Fruit fly (Drosophila melanogaster) S2 (cell line): ENCODE measurements around the gene CG13731.

Experiments
- CG8478 ChIP-seq: fragments of >200 bp; optimal IDR thresholded peaks from 2 replicates; lab custom pipeline; 2018
- CTCF ChIP-seq, 2 experiments: fragments of >200 bp; optimal IDR thresholded peaks; 2 replicates each; lab custom pipeline; 2018

CG13731 gene

dm6 chr3L:17382628-17383027, 6.1 kb downstream of the CG13731 start, which contains the start of gene CG13728:
TSS of gene CG13728 (minus strand) at chr3L:17382728.
- TF ChIP-seq CG8478 (lab: Kevin White, UChicago) (no peak), CTCF (optimal IDR thresholded peaks at IDR 0.05; lab: Kevin White, UChicago) (no peak)

dm6 chr3L:17381990-17382389, 6.8 kb downstream of the CG13731 start:
- TF ChIP-seq CTCF (optimal IDR thresholded peaks at IDR 0.05; lab: Kevin White, UChicago), result no peak
- TF ChIP-seq CG8478 (lab: Kevin White, UChicago), result no peak

- no peak for TF ChIP-seq CG8478 (lab: Kevin White, UChicago)
- TF ChIP-seq CTCF (optimal IDR thresholded peaks at IDR 0.05; lab: Kevin White, UChicago), result no peak
Measured at dm6 chr3L:17379311-17379710, 9.4 kb downstream of the CG13731 start, which contains the start of gene Cad74A. TSS of gene Cad74A (minus strand) at chr3L:17379530.

dm6 chr3L:17374956-17375621, 13.7 kb downstream of the CG13731 start:
- TF ChIP-seq CG8478 (lab: Kevin White, UChicago), result no peak
- TF ChIP-seq CTCF (optimal IDR thresholded peaks at IDR 0.05; lab: Kevin White, UChicago), result no peak

dm6 chr3L:17366936-17367335, 21.8 kb downstream of the CG13731 start:
- TF ChIP-seq CTCF (optimal IDR thresholded peaks at IDR 0.05; lab: Kevin White, UChicago) (no peak), CG8478 (lab: Kevin White, UChicago) (no peak)

dm6 chr3L:17364023-17364422, 24.7 kb downstream of the CG13731 start:
- no peak for TF ChIP-seq CG8478 (lab: Kevin White, UChicago)
- no peak for TF ChIP-seq CTCF (optimal IDR thresholded peaks at IDR 0.05; lab: Kevin White, UChicago)

- TF ChIP-seq CG8478 (lab: Kevin White, UChicago) (no peak), CTCF (optimal IDR thresholded peaks at IDR 0.05; lab: Kevin White, UChicago) (no peak)
Measured at dm6 chr3L:17362940-17363339, 25.8 kb downstream of the CG13731 start.

dm6 chr3L:17361925-17362324, 26.8 kb downstream of the CG13731 start:
- no peak for TF ChIP-seq CG8478 (lab: Kevin White, UChicago)
- TF ChIP-seq CTCF (optimal IDR thresholded peaks at IDR 0.05; lab: Kevin White, UChicago), result no peak

dm6 chr3L:17359225-17359773, 29.5 kb downstream of the CG13731 start, which contains the start of gene tap:
TSS of gene tap (plus strand) at chr3L:17359682.
- no peak for TF ChIP-seq CTCF (optimal IDR thresholded peaks at IDR 0.05; lab: Kevin White, UChicago)
- no peak for TF ChIP-seq CG8478 (lab: Kevin White, UChicago)

dm6 chr3L:17358490-17358889, 30.3 kb downstream of the CG13731 start:
- TF ChIP-seq CG8478 (lab: Kevin White, UChicago) (no peak), CTCF (optimal IDR thresholded peaks at IDR 0.05; lab: Kevin White, UChicago) (no peak)

- TF ChIP-seq CG8478 (lab: Kevin White, UChicago) (no peak), CTCF (optimal IDR thresholded peaks at IDR 0.05; lab: Kevin White, UChicago) (no peak)
Measured at dm6 chr3L:17357431-17357830, 31.3 kb downstream of the CG13731 start.

dm6 chr3L:17352812-17353211, 35.9 kb downstream of the CG13731 start:
- TF ChIP-seq CTCF (optimal IDR thresholded peaks at IDR 0.05; lab: Kevin White, UChicago) (peak; percentile 54 to 70), CG8478 (lab: Kevin White, UChicago) (no peak)

- TF ChIP-seq CG8478 (lab: Kevin White, UChicago) (no peak), CTCF (optimal IDR thresholded peaks at IDR 0.05; lab: Kevin White, UChicago) (no peak)
Measured at dm6 chr3L:17351522-17351921, 37.2 kb downstream of the CG13731 start, which contains the start of gene CG7692. TSS of gene CG7692 (plus strand) at chr3L:17351822.

dm6 chr3L:17349604-17350003, 39.2 kb downstream of the CG13731 start, which contains the start of gene Mip:
TSS of gene Mip (minus strand) at chr3L:17349666.
- TF ChIP-seq CG8478 (lab: Kevin White, UChicago) (no peak), CTCF (optimal IDR thresholded peaks at IDR 0.05; lab: Kevin White, UChicago) (no peak)

dm6 chr3L:17346393-17346792, 42.4 kb downstream of the CG13731 start:
- TF ChIP-seq CTCF (optimal IDR thresholded peaks at IDR 0.05; lab: Kevin White, UChicago), result no peak
- no peak for TF ChIP-seq CG8478 (lab: Kevin White, UChicago)
